Fruit fly (Drosophila melanogaster) whole organism, prepupa: ENCODE results near the gene timeout.

Source experiments
- Blimp-1 ChIP-seq: fragments of 200-800 bp; sonication (Bioruptor generic); optimal IDR thresholded peaks from 3 replicates; lab custom pipeline; 2017; ENCODE audit warnings: missing biosample characterization, missing genetic modification characterization, mild to moderate bottlenecking, moderate library complexity, missing genetic modification reagents
- CG10631 ChIP-seq: fragments of 200-800 bp; sonication (Bioruptor generic); optimal IDR thresholded peaks from 2 replicates; lab custom pipeline; 2016; ENCODE audit warnings: missing biosample characterization, missing genetic modification characterization
- CG10669 ChIP-seq: fragments of 200-800 bp; sonication (Bioruptor generic); optimal IDR thresholded peaks from 3 replicates; lab custom pipeline; 2018; ENCODE audit warnings: missing biosample characterization, mild to moderate bottlenecking, missing genetic modification characterization, moderate library complexity
- CG11294 ChIP-seq: fragments of 200-800 bp; sonication (Bioruptor generic); IDR thresholded peaks from 2 replicates; pipeline ENCODE4 v1.3.6; 2022; ENCODE audit warnings: missing biosample characterization, missing genetic modification characterization
- CG11902 ChIP-seq: fragments of 200-800 bp; sonication (Bioruptor generic); optimal IDR thresholded peaks from 3 replicates; lab custom pipeline; 2016; ENCODE audit warnings: missing biosample characterization, missing genetic modification characterization
- CG16779 ChIP-seq: fragments of 200-800 bp; sonication (Bioruptor generic); optimal IDR thresholded peaks from 3 replicates; lab custom pipeline; 2017; ENCODE audit warnings: missing biosample characterization, mild to moderate bottlenecking, missing genetic modification characterization
- CG32006 ChIP-seq: fragments of 200-800 bp; sonication (Bioruptor generic); optimal IDR thresholded peaks from 3 replicates; lab custom pipeline; 2017; ENCODE audit warnings: missing biosample characterization, mild to moderate bottlenecking, missing genetic modification characterization
- CG6163 ChIP-seq: fragments of 200-800 bp; sonication (Bioruptor generic); IDR thresholded peaks from 3 replicates; pipeline ENCODE4 v1.3.6; 2022; ENCODE audit warnings: missing biosample characterization, missing genetic modification characterization
- CG6276 ChIP-seq: fragments of 200-800 bp; sonication (Bioruptor generic); optimal IDR thresholded peaks from 2 replicates; lab custom pipeline; 2017; ENCODE audit warnings: missing biosample characterization, mild to moderate bottlenecking, missing genetic modification characterization
- CG6854 ChIP-seq: fragments of 200-800 bp; sonication (Bioruptor generic); optimal IDR thresholded peaks from 2 replicates; lab custom pipeline; 2017; ENCODE audit warnings: missing biosample characterization, mild to moderate bottlenecking, missing genetic modification characterization
- CG8319 ChIP-seq: fragments of 200-800 bp; sonication (Bioruptor generic); optimal IDR thresholded peaks from 3 replicates; lab custom pipeline; 2016; ENCODE audit warnings: missing biosample characterization, missing genetic modification characterization
- CG8632 ChIP-seq: fragments of 200-800 bp; sonication (Bioruptor generic); optimal IDR thresholded peaks from 3 replicates; lab custom pipeline; 2016; ENCODE audit warnings: missing biosample characterization, missing genetic modification characterization
- Eip75B ChIP-seq: fragments of 200-800 bp; sonication (Bioruptor generic); optimal IDR thresholded peaks from 3 replicates; lab custom pipeline; 2016; ENCODE audit warnings: missing biosample characterization, missing genetic modification characterization
- Eip78C ChIP-seq: fragments of 200-800 bp; sonication (Bioruptor generic); peaks from one replicate; lab custom pipeline; 2016; ENCODE audit warnings: missing biosample characterization, missing genetic modification characterization
- Ets21C ChIP-seq: fragments of 200-800 bp; sonication (Bioruptor generic); optimal IDR thresholded peaks from 3 replicates; lab custom pipeline; 2016; ENCODE audit warnings: missing biosample characterization, missing genetic modification characterization
- Ets96B ChIP-seq: fragments of 200-800 bp; optimal IDR thresholded peaks from 2 replicates; lab custom pipeline; 2019; ENCODE audit warnings: missing biosample characterization, mild to moderate bottlenecking, missing genetic modification characterization, moderate library complexity
- Gug ChIP-seq: fragments of 200-800 bp; sonication (Bioruptor generic); IDR thresholded peaks from 2 replicates; pipeline ENCODE4 v1.3.6; 2022; ENCODE audit warnings: missing biosample characterization, missing genetic modification characterization
- Met ChIP-seq: fragments of 200-800 bp; sonication (Bioruptor generic); optimal IDR thresholded peaks from 3 replicates; lab custom pipeline; 2016; ENCODE audit warnings: missing biosample characterization, missing genetic modification characterization
- OdsH ChIP-seq: fragments of 200-800 bp; sonication (Bioruptor generic); optimal IDR thresholded peaks from 3 replicates; lab custom pipeline; 2016; ENCODE audit warnings: missing biosample characterization, missing genetic modification characterization
- Sox102F ChIP-seq: fragments of 200-800 bp; sonication (Bioruptor generic); optimal IDR thresholded peaks from 2 replicates; lab custom pipeline; 2016; ENCODE audit warnings: missing biosample characterization, mild to moderate bottlenecking, missing genetic modification characterization
- Sox14 ChIP-seq: fragments of 200-800 bp; sonication (Bioruptor generic); optimal IDR thresholded peaks from 3 replicates; lab custom pipeline; 2016; ENCODE audit warnings: missing biosample characterization, missing genetic modification characterization
- Sox15 ChIP-seq: fragments of 200-800 bp; sonication (Bioruptor generic); optimal IDR thresholded peaks from 3 replicates; lab custom pipeline; 2016; ENCODE audit warnings: missing biosample characterization, missing genetic modification characterization
- achi ChIP-seq: fragments of 200-800 bp; sonication (Bioruptor generic); optimal IDR thresholded peaks from 3 replicates; lab custom pipeline; 2016; ENCODE audit warnings: missing biosample characterization, missing genetic modification characterization
- acj6 ChIP-seq: fragments of 200-800 bp; sonication (Bioruptor generic); optimal IDR thresholded peaks from 3 replicates; lab custom pipeline; 2016; ENCODE audit warnings: missing biosample characterization, missing genetic modification characterization
- cyc ChIP-seq: fragments of 200-800 bp; sonication (Bioruptor generic); optimal IDR thresholded peaks from 3 replicates; lab custom pipeline; 2016; ENCODE audit warnings: missing biosample characterization, missing genetic modification characterization
- fd59A ChIP-seq: fragments of 200-800 bp; sonication (Bioruptor generic); optimal IDR thresholded peaks from 2 replicates; lab custom pipeline; 2017; ENCODE audit warnings: missing biosample characterization, mild to moderate bottlenecking, missing genetic modification characterization, missing genetic modification reagents
- lz ChIP-seq: fragments of 200-800 bp; sonication (Bioruptor generic); optimal IDR thresholded peaks from 3 replicates; lab custom pipeline; 2016; ENCODE audit warnings: missing biosample characterization, missing genetic modification characterization
- net ChIP-seq: fragments of 200-800 bp; sonication (Bioruptor generic); optimal IDR thresholded peaks from 3 replicates; lab custom pipeline; 2016; ENCODE audit warnings: missing biosample characterization, missing genetic modification characterization
- pdm3 ChIP-seq: fragments of 200-800 bp; sonication (Bioruptor generic); optimal IDR thresholded peaks from 3 replicates; lab custom pipeline; 2016; ENCODE audit warnings: missing biosample characterization, missing genetic modification characterization
- spab ChIP-seq: fragments of 200-800 bp; sonication (Bioruptor generic); optimal IDR thresholded peaks from 2 replicates; lab custom pipeline; 2017; ENCODE audit warnings: missing biosample characterization, mild to moderate bottlenecking, missing genetic modification characterization, missing genetic modification reagents
- svp ChIP-seq: fragments of 200-800 bp; sonication (Bioruptor generic); peaks from one replicate; lab custom pipeline; 2016; ENCODE audit warnings: missing biosample characterization, missing genetic modification characterization
- topi ChIP-seq: fragments of 200-800 bp; sonication (Bioruptor generic); optimal IDR thresholded peaks from 3 replicates; lab custom pipeline; 2016; ENCODE audit warnings: missing biosample characterization, missing genetic modification characterization

timeout gene

dm6 chr3R:13068022-13068421, 20.4 kb upstream of the timeout start (continued):
- TF ChIP-seq Met (GFP tag; lab: Kevin White, UChicago) = peak; percentile 29
- peak; percentile 22 for TF ChIP-seq CG8319 (GFP tag; lab: Kevin White, UChicago)
- TF ChIP-seq, all 60 proteins: peak for 23

- TF ChIP-seq achi (GFP tag; lab: Kevin White, UChicago) (no peak), CG6163 (no peak), CG11294 (GFP tag; lab: Robert Waterston, UW) (no peak), Ets96B (tag; lab: Kevin White, UChicago) (no peak), CG16779 (tag; lab: Kevin White, UChicago) (no peak), CG11902 (no peak), pdm3 (GFP tag; lab: Kevin White, UChicago) (no peak), Sox14 (GFP tag; lab: Kevin White, UChicago) (no peak), svp (GFP tag; lab: Kevin White, UChicago) (no peak), Gug (GFP tag; lab: Robert Waterston, UW) (no peak), Sox102F (GFP tag; lab: Kevin White, UChicago) (no peak), fd59A (GFP tag; lab: Kevin White, UChicago) (no peak), CG32006 (no peak), Blimp-1 (GFP tag; lab: Kevin White, UChicago) (no peak), Eip75B (GFP tag; lab: Kevin White, UChicago) (no peak)
Measured at dm6 chr3R:13070011-13070619, 18.3 kb upstream of the timeout start.

dm6 chr3R:13072052-13072451, 16.4 kb upstream of the timeout start:
- TF ChIP-seq Gug (GFP tag; lab: Robert Waterston, UW) (no peak), svp (GFP tag; lab: Kevin White, UChicago) (no peak), CG6854 (no peak), CG6163 (no peak), CG10631 (GFP tag; lab: Kevin White, UChicago) (no peak), CG16779 (tag; lab: Kevin White, UChicago) (no peak), Sox15 (GFP tag; lab: Kevin White, UChicago) (no peak), lz (GFP tag; lab: Kevin White, UChicago) (no peak), achi (GFP tag; lab: Kevin White, UChicago) (no peak), CG8632 (GFP tag; lab: Kevin White, UChicago) (no peak), topi (GFP tag; lab: Kevin White, UChicago) (no peak), Eip75B (GFP tag; lab: Kevin White, UChicago) (no peak), Ets21C (GFP tag; lab: Kevin White, UChicago) (no peak), CG6276 (GFP tag; lab: Kevin White, UChicago) (no peak), spab (GFP tag; lab: Kevin White, UChicago) (no peak), OdsH (GFP tag; lab: Kevin White, UChicago) (no peak)
- TF ChIP-seq, all 60 proteins: peak for 0

dm6 chr3R:13073174-13073573, 15.3 kb upstream of the timeout start:
- TF ChIP-seq Ets96B (tag; lab: Kevin White, UChicago) = no peak
- peak; percentile 3 for TF ChIP-seq Eip78C (GFP tag; lab: Kevin White, UChicago)

- TF ChIP-seq pdm3 (GFP tag; lab: Kevin White, UChicago) = no peak
- TF ChIP-seq CG6854 = no peak
- no peak for TF ChIP-seq CG10669 (GFP tag; lab: Kevin White, UChicago)
- TF ChIP-seq acj6 (GFP tag; lab: Kevin White, UChicago) = no peak
- no peak for TF ChIP-seq Ets21C (GFP tag; lab: Kevin White, UChicago)
- no peak for TF ChIP-seq CG8632 (GFP tag; lab: Kevin White, UChicago)
- TF ChIP-seq net (GFP tag; lab: Kevin White, UChicago) = no peak
- no peak for TF ChIP-seq Sox102F (GFP tag; lab: Kevin White, UChicago)
- no peak for TF ChIP-seq cyc (GFP tag; lab: Kevin White, UChicago)
Measured at dm6 chr3R:13074588-13074987, 13.9 kb upstream of the timeout start.
